Worm (Caenorhabditis elegans) whole organism, midembryonic: ENCODE data around the gene F59F4.3.

ENCODE experiments used
- T22C8.4 ChIP-seq: fragments of 200-800 bp; sonication (Bioruptor generic); IDR thresholded peaks from 2 replicates; pipeline ENCODE4 v1.3.6; 2022; ENCODE audit warnings: missing genetic modification characterization, missing compliant biosample characterization
- cog-1 ChIP-seq: sonication (generic microtip); optimal IDR thresholded peaks from 2 replicates; lab custom pipeline; 2016; ENCODE audit warnings: missing genetic modification characterization, missing compliant biosample characterization
- flt-1 ChIP-seq: fragments of 200-800 bp; sonication (Bioruptor generic); IDR thresholded peaks from 2 replicates; pipeline ENCODE4 v1.3.6; 2022; ENCODE audit warnings: missing genetic modification characterization, missing compliant biosample characterization
- klf-2 ChIP-seq: fragments of 200-800 bp; sonication (Bioruptor generic); conservative IDR thresholded peaks from 2 replicates; pipeline ENCODE4 v1.3.6; 2022; ENCODE audit warnings: missing genetic modification reagents, missing genetic modification characterization, missing compliant biosample characterization
- med-1 ChIP-seq: sonication (generic microtip); optimal IDR thresholded peaks from 2 replicates; lab custom pipeline; 2017; ENCODE audit warnings: missing genetic modification characterization, mild to moderate bottlenecking, missing compliant biosample characterization, antibody characterized with exemption, missing genetic modification reagents; ENCODE audit not compliant: insufficient read depth
- ref-1 ChIP-seq: fragments of 200-800 bp; sonication (Bioruptor generic); conservative IDR thresholded peaks from 2 replicates; pipeline ENCODE4 v1.3.6; 2022; ENCODE audit warnings: missing genetic modification reagents, missing genetic modification characterization, missing compliant biosample characterization

DNA sequence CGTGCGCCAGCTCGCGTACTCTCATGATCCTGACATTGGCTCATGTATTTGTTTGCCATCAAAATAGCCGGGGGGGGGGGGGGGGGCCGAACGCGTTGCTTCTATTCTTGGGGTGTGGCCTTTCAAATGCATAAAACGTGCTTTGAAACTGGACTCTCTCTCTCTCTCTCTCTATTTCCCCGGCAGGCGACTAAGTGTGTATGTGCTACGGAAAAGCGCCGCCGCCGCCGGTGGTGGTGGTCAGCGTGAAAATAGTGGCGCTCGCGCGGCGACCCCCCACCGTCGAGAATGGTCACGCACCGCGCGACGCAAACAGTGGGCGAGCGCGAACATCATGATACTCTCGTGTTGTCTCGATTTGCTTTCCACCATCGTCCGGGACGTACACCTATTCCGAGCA is 33.6 kb upstream of the F59F4.3 start:
- no peak for TF ChIP-seq flt-1 (GFP tag; lab: Robert Waterston, UW)
- no peak for TF ChIP-seq cog-1 (tag; lab: Kevin White, UChicago)
- TF ChIP-seq klf-2 (GFP tag; lab: Robert Waterston, UW) = no peak
- TF ChIP-seq ref-1 (GFP tag; lab: Robert Waterston, UW) = no peak
- TF ChIP-seq T22C8.4 = no peak
- TF ChIP-seq med-1 (GFP tag; lab: Kevin White, UChicago) = no peak
